Fruit fly (Drosophila melanogaster) whole organism, embryonic: Measurements from ENCODE around the gene temp.

Source experiments
- Bgb ChIP-seq: fragments of 200-800 bp; sonication (Bioruptor generic); IDR thresholded peaks from 2 replicates; pipeline ENCODE4 v1.3.6; 2022; ENCODE audit warnings: missing biosample characterization, missing genetic modification characterization; ENCODE audit not compliant: partially characterized antibody
- BtbVII ChIP-seq: fragments of 200-800 bp; sonication (Bioruptor generic); optimal IDR thresholded peaks from 3 replicates; lab custom pipeline; 2017; ENCODE audit warnings: missing biosample characterization, mild to moderate bottlenecking, missing genetic modification characterization
- CG10321 ChIP-seq: fragments of 200-800 bp; sonication (Bioruptor generic); IDR thresholded peaks from 2 replicates; pipeline ENCODE4 v1.3.6; 2022; ENCODE audit warnings: missing biosample characterization, missing genetic modification characterization
- CG10565 ChIP-seq: fragments of 200-800 bp; sonication (Bioruptor generic); optimal IDR thresholded peaks from 3 replicates; lab custom pipeline; 2016; ENCODE audit warnings: missing biosample characterization, mild to moderate bottlenecking, missing genetic modification characterization
- CG10979 ChIP-seq: fragments of 200-800 bp; sonication (Bioruptor generic); optimal IDR thresholded peaks from 2 replicates; lab custom pipeline; 2018; ENCODE audit warnings: missing biosample characterization, mild to moderate bottlenecking, missing genetic modification characterization, moderate library complexity
- CG11560 ChIP-seq: fragments of 200-800 bp; sonication (Bioruptor generic); IDR thresholded peaks from 3 replicates; pipeline ENCODE4 v1.3.6; 2022; ENCODE audit warnings: missing biosample characterization, missing genetic modification characterization
- CG11696 ChIP-seq: fragments of 200-800 bp; sonication (Bioruptor generic); IDR thresholded peaks from 2 replicates; pipeline ENCODE4 v1.3.6; 2022; ENCODE audit warnings: missing biosample characterization, missing genetic modification characterization
- CG12071 ChIP-seq: fragments of 200-800 bp; sonication (Bioruptor generic); optimal IDR thresholded peaks from 3 replicates; lab custom pipeline; 2018; ENCODE audit warnings: missing biosample characterization, mild to moderate bottlenecking, missing genetic modification characterization
- CG12942 ChIP-seq: fragments of 200-800 bp; sonication (Bioruptor generic); optimal IDR thresholded peaks from 3 replicates; lab custom pipeline; 2016; ENCODE audit warnings: missing biosample characterization, missing genetic modification characterization
- CG16813 ChIP-seq: fragments of 200-800 bp; sonication (Bioruptor generic); IDR thresholded peaks from 3 replicates; pipeline ENCODE4 v1.3.6; 2022; ENCODE audit warnings: missing biosample characterization, missing genetic modification characterization; ENCODE audit not compliant: partially characterized antibody
- CG16815 ChIP-seq: fragments of 200-800 bp; sonication (Bioruptor generic); optimal IDR thresholded peaks from 3 replicates; lab custom pipeline; 2017; ENCODE audit warnings: missing biosample characterization, mild to moderate bottlenecking, missing genetic modification characterization
- CG16863 ChIP-seq: fragments of 200-800 bp; sonication (Bioruptor generic); optimal IDR thresholded peaks from 3 replicates; lab custom pipeline; 2016; ENCODE audit warnings: missing biosample characterization, missing genetic modification characterization
- CG2199 ChIP-seq: fragments of 200-800 bp; sonication (Bioruptor generic); IDR thresholded peaks from 3 replicates; pipeline ENCODE4 v1.3.6; 2022; ENCODE audit warnings: missing biosample characterization, missing genetic modification characterization
- CG2712 ChIP-seq: fragments of 200-800 bp; optimal IDR thresholded peaks from 3 replicates; lab custom pipeline; 2019; ENCODE audit warnings: missing biosample characterization, mild to moderate bottlenecking, missing genetic modification characterization, moderate library complexity
- CG4617 ChIP-seq: fragments of 200-800 bp; sonication (Bioruptor generic); optimal IDR thresholded peaks from 3 replicates; lab custom pipeline; 2016; ENCODE audit warnings: missing biosample characterization, missing genetic modification characterization, borderline replicate concordance
- CG5180 ChIP-seq: fragments of 200-800 bp; sonication (Bioruptor generic); optimal IDR thresholded peaks from 3 replicates; lab custom pipeline; 2017; ENCODE audit warnings: missing biosample characterization, missing genetic modification characterization, mild to moderate bottlenecking, moderate library complexity, missing genetic modification reagents
- CG9817 ChIP-seq: fragments of 200-800 bp; sonication (Bioruptor generic); optimal IDR thresholded peaks from 2 replicates; lab custom pipeline; 2018; ENCODE audit warnings: missing biosample characterization, mild to moderate bottlenecking, missing genetic modification characterization, moderate library complexity
- Dfd ChIP-seq, 2 experiments: fragments of >200 bp; optimal IDR thresholded peaks; 2 replicates each; lab custom pipeline; 2017; ENCODE audit warnings: missing biosample characterization in 2 of 2, missing genetic modification characterization in 2 of 2
- Dp ChIP-seq: fragments of 200-800 bp; sonication (Bioruptor generic); optimal IDR thresholded peaks from 2 replicates; lab custom pipeline; 2018; ENCODE audit warnings: missing biosample characterization, mild to moderate bottlenecking, missing genetic modification characterization, moderate library complexity
- Dref ChIP-seq: fragments of 200-800 bp; sonication (Bioruptor generic); IDR thresholded peaks from 2 replicates; pipeline ENCODE4 v1.3.6; 2022; ENCODE audit warnings: missing biosample characterization, missing genetic modification characterization
- E2f1 ChIP-seq: fragments of 200-800 bp; sonication (Bioruptor generic); IDR thresholded peaks from 2 replicates; pipeline ENCODE4 v1.3.6; 2022; ENCODE audit warnings: missing biosample characterization, missing genetic modification characterization
- Ets65A ChIP-seq: fragments of 200-800 bp; sonication (Bioruptor generic); peaks from one replicate; lab custom pipeline; 2016; ENCODE audit warnings: missing biosample characterization, missing genetic modification characterization
- HmgD ChIP-seq: fragments of 200-800 bp; sonication (Bioruptor generic); optimal IDR thresholded peaks from 3 replicates; lab custom pipeline; 2016; ENCODE audit warnings: missing biosample characterization, missing genetic modification characterization
- Lhr ChIP-seq: fragments of 200-800 bp; sonication (Bioruptor generic); optimal IDR thresholded peaks from 3 replicates; lab custom pipeline; 2017; ENCODE audit warnings: mild to moderate bottlenecking, missing biosample characterization, missing genetic modification reagents, missing genetic modification characterization
- Mad ChIP-seq: fragments of 200-800 bp; sonication (Bioruptor generic); optimal IDR thresholded peaks from 2 replicates; lab custom pipeline; 2016; ENCODE audit warnings: missing biosample characterization, missing genetic modification characterization
- Mes4 ChIP-seq: fragments of 200-800 bp; sonication (Bioruptor generic); optimal IDR thresholded peaks from 2 replicates; lab custom pipeline; 2016; ENCODE audit warnings: missing biosample characterization, missing genetic modification characterization
- Myb ChIP-seq: fragments of 200-800 bp; sonication (Bioruptor generic); optimal IDR thresholded peaks from 2 replicates; lab custom pipeline; 2016; ENCODE audit warnings: missing biosample characterization, missing genetic modification characterization
- Sox102F ChIP-seq: fragments of 200-800 bp; sonication (Bioruptor generic); optimal IDR thresholded peaks from 2 replicates; lab custom pipeline; 2018; ENCODE audit warnings: missing biosample characterization, mild to moderate bottlenecking, missing genetic modification characterization, moderate library complexity
- ab ChIP-seq: fragments of 200-800 bp; sonication (Bioruptor generic); optimal IDR thresholded peaks from 2 replicates; lab custom pipeline; 2016; ENCODE audit warnings: missing biosample characterization, missing genetic modification characterization
- cato ChIP-seq: fragments of 200-800 bp; sonication (Bioruptor generic); optimal IDR thresholded peaks from 2 replicates; lab custom pipeline; 2016; ENCODE audit warnings: missing biosample characterization, missing genetic modification characterization, borderline replicate concordance
- cg ChIP-seq: fragments of 200-800 bp; sonication (Bioruptor generic); optimal IDR thresholded peaks from 3 replicates; lab custom pipeline; 2019; ENCODE audit warnings: missing biosample characterization, mild to moderate bottlenecking, missing genetic modification characterization, moderate library complexity
- chif ChIP-seq, 2 experiments: fragments of 200-800 bp; sonication (Bioruptor generic); optimal IDR thresholded peaks; 3 replicates each; lab custom pipeline; 2016; ENCODE audit warnings: missing biosample characterization in 2 of 2, missing genetic modification characterization in 2 of 2
- corto ChIP-seq: fragments of 200-800 bp; sonication (Bioruptor generic); optimal IDR thresholded peaks from 2 replicates; lab custom pipeline; 2016; ENCODE audit warnings: missing biosample characterization, mild to moderate bottlenecking, missing genetic modification characterization, moderate library complexity
- dati ChIP-seq: fragments of 200-800 bp; sonication (Bioruptor generic); IDR thresholded peaks from 2 replicates; pipeline ENCODE4 v1.3.6; 2022; ENCODE audit warnings: missing biosample characterization, missing genetic modification characterization
- disco-r ChIP-seq: fragments of 200-800 bp; sonication (Bioruptor generic); optimal IDR thresholded peaks from 2 replicates; lab custom pipeline; 2016; ENCODE audit warnings: missing biosample characterization, missing genetic modification characterization
- dpn ChIP-seq, 2 experiments: fragments of 200-800 bp; sonication (Bioruptor generic); optimal IDR thresholded peaks; 3 replicates each; lab custom pipeline; 2016; ENCODE audit warnings: missing biosample characterization in 2 of 2, missing genetic modification characterization in 2 of 2
- emc ChIP-seq: fragments of 200-800 bp; sonication (Bioruptor generic); optimal IDR thresholded peaks from 2 replicates; lab custom pipeline; 2016; ENCODE audit warnings: missing biosample characterization, missing genetic modification characterization
- en ChIP-seq: fragments of 200-800 bp; sonication (Bioruptor generic); optimal IDR thresholded peaks from 2 replicates; lab custom pipeline; 2016; ENCODE audit warnings: missing biosample characterization, missing genetic modification characterization
- fd3F ChIP-seq: fragments of 200-800 bp; sonication (Bioruptor generic); optimal IDR thresholded peaks from 2 replicates; lab custom pipeline; 2018; ENCODE audit warnings: missing biosample characterization, mild to moderate bottlenecking, missing genetic modification characterization, moderate library complexity
- grn ChIP-seq: fragments of 200-800 bp; sonication (Bioruptor generic); optimal IDR thresholded peaks from 3 replicates; lab custom pipeline; 2017; ENCODE audit warnings: missing biosample characterization, missing genetic modification characterization
- mld ChIP-seq: fragments of 200-800 bp; sonication (Bioruptor generic); IDR thresholded peaks from 3 replicates; pipeline ENCODE4 v1.3.6; 2022; ENCODE audit warnings: missing biosample characterization, missing genetic modification characterization; ENCODE audit not compliant: partially characterized antibody
- pb ChIP-seq: fragments of 200-800 bp; sonication (Bioruptor generic); optimal IDR thresholded peaks from 3 replicates; lab custom pipeline; 2016; ENCODE audit warnings: missing biosample characterization, missing genetic modification characterization
- peb ChIP-seq: fragments of 200-800 bp; sonication (Bioruptor generic); IDR thresholded peaks from 2 replicates; pipeline ENCODE4 v1.3.6; 2022; ENCODE audit warnings: missing biosample characterization, missing genetic modification characterization
- phol ChIP-seq: fragments of 200-800 bp; sonication (Bioruptor generic); optimal IDR thresholded peaks from 3 replicates; lab custom pipeline; 2018; ENCODE audit warnings: missing biosample characterization, mild to moderate bottlenecking, missing genetic modification characterization, moderate library complexity
- psq ChIP-seq: fragments of 200-800 bp; sonication (Bioruptor generic); optimal IDR thresholded peaks from 2 replicates; lab custom pipeline; 2017; ENCODE audit warnings: missing biosample characterization, missing genetic modification characterization
- sima ChIP-seq: fragments of 200-800 bp; sonication (Bioruptor generic); optimal IDR thresholded peaks from 2 replicates; lab custom pipeline; 2016; ENCODE audit warnings: missing biosample characterization, missing genetic modification characterization
- ssp ChIP-seq: fragments of 200-800 bp; sonication (Bioruptor generic); IDR thresholded peaks from 2 replicates; pipeline ENCODE4 v1.3.6; 2022; ENCODE audit warnings: missing biosample characterization, missing genetic modification characterization
- stwl ChIP-seq: fragments of 200-800 bp; sonication (Bioruptor generic); optimal IDR thresholded peaks from 3 replicates; lab custom pipeline; 2018; ENCODE audit warnings: missing biosample characterization, mild to moderate bottlenecking, missing genetic modification characterization, moderate library complexity
- vvl ChIP-seq: fragments of 200-800 bp; sonication (Bioruptor generic); IDR thresholded peaks from 2 replicates; pipeline ENCODE4 v1.3.6; 2022; ENCODE audit warnings: missing biosample characterization, missing genetic modification characterization
- wek ChIP-seq: fragments of 200-800 bp; sonication (Bioruptor generic); optimal IDR thresholded peaks from 3 replicates; lab custom pipeline; 2018; ENCODE audit warnings: missing biosample characterization, mild to moderate bottlenecking, missing genetic modification characterization, moderate library complexity
- yki ChIP-seq: fragments of >200 bp; optimal IDR thresholded peaks from 3 replicates; lab custom pipeline; 2018
- zf30C ChIP-seq: fragments of 200-800 bp; sonication (Bioruptor generic); optimal IDR thresholded peaks from 3 replicates; lab custom pipeline; 2018; ENCODE audit warnings: missing biosample characterization, mild to moderate bottlenecking, missing genetic modification characterization

Gene temp

dm6 chrX:2270557-2270930 lies 8.2 kb upstream of the temp start, which contains the start of gene CG2924 (continued):
- TF ChIP-seq dati (GFP tag; lab: Robert Waterston, UW) (no peak), Ets65A (GFP tag; lab: Kevin White, UChicago) (peak; percentile 94), Myb (peak; percentile 70), phol (tag; lab: Kevin White, UChicago) (peak; percentile 71), sima (GFP tag; lab: Kevin White, UChicago) (no peak), Mad (peak; percentile 52), CG5180 (GFP tag; lab: Kevin White, UChicago) (no peak), Bgb (GFP tag; lab: Robert Waterston, UW) (peak; percentile 100), CG2712 (tag; lab: Kevin White, UChicago) (peak; percentile 53), peb (GFP tag; lab: Robert Waterston, UW) (no peak), mld (GFP tag; lab: Robert Waterston, UW) (peak; percentile 99), grn (GFP tag; lab: Kevin White, UChicago) (peak; percentile 22), cg (peak; percentile 64), Sox102F (no peak), CG12071 (no peak), chif (GFP tag; optimal IDR thresholded peaks at IDR 0.05; lab: Kevin White, UChicago) (peak in 1 of 2 experiments; percentile 48), CG9817 (tag; lab: Kevin White, UChicago) (peak; percentile 65), HmgD (GFP tag; lab: Kevin White, UChicago) (peak; percentile 89), ab (peak; percentile 56), CG2199 (GFP tag; lab: Robert Waterston, UW) (0 out of 3 replicates have a peak, but pooled peaks have one; percentile 57), Lhr (peak; percentile 82), BtbVII (no peak), Dp (peak; percentile 93), Dref (GFP tag; lab: Robert Waterston, UW) (peak; percentile 100), Mes4 (GFP tag; lab: Kevin White, UChicago) (peak; percentile 42), vvl (peak; percentile 72; the same call in 1 of the 2 replicates), emc (GFP tag; lab: Kevin White, UChicago) (peak; percentile 67), fd3F (GFP tag; lab: Kevin White, UChicago) (no peak), Dfd (GFP tag; optimal IDR thresholded peaks at IDR 0.05; lab: Kevin White, UChicago) (no peak), zf30C (GFP tag; lab: Kevin White, UChicago) (peak; percentile 72), cato (GFP tag; lab: Kevin White, UChicago) (no peak), yki (lab: Kevin White, UChicago) (no peak), pb (GFP tag; lab: Kevin White, UChicago) (peak; percentile 59), CG16813 (peak; percentile 100), CG10321 (no peak), wek (GFP tag; lab: Kevin White, UChicago) (peak; percentile 48), disco-r (GFP tag; lab: Kevin White, UChicago) (peak; percentile 47), ssp (GFP tag; lab: Robert Waterston, UW) (peak; percentile 66), CG16815 (GFP tag; lab: Kevin White, UChicago) (no peak), psq (no peak), CG4617 (GFP tag; lab: Kevin White, UChicago) (peak; percentile 78), stwl (tag; lab: Kevin White, UChicago) (peak; percentile 54), CG10565 (GFP tag; lab: Kevin White, UChicago) (no peak), CG10979 (tag; lab: Kevin White, UChicago) (peak; percentile 0), corto (GFP tag; lab: Kevin White, UChicago) (no peak), CG11696 (GFP tag; lab: Robert Waterston, UW) (no peak), en (GFP tag; lab: Kevin White, UChicago) (no peak), CG12942 (GFP tag; lab: Kevin White, UChicago) (peak; percentile 29), E2f1 (no peak), dpn (GFP tag; optimal IDR thresholded peaks at IDR 0.05; lab: Kevin White, UChicago) (peak; percentile 66 to 81), CG16863 (peak; percentile 43), CG11560 (tag; lab: Robert Waterston, UW) (peak; percentile 76; the same call in 2 of the 3 replicates)
